Fruit fly (Drosophila melanogaster) whole organism, prepupa: ENCODE measurements around the gene RpL7-like.

ENCODE experiments used
- Blimp-1 ChIP-seq: fragments of 200-800 bp; sonication (Bioruptor generic); optimal IDR thresholded peaks from 3 replicates; lab custom pipeline; 2017; ENCODE audit warnings: missing biosample characterization, missing genetic modification characterization, mild to moderate bottlenecking, moderate library complexity, missing genetic modification reagents
- CG10631 ChIP-seq: fragments of 200-800 bp; sonication (Bioruptor generic); optimal IDR thresholded peaks from 2 replicates; lab custom pipeline; 2016; ENCODE audit warnings: missing biosample characterization, missing genetic modification characterization
- CG10669 ChIP-seq: fragments of 200-800 bp; sonication (Bioruptor generic); optimal IDR thresholded peaks from 3 replicates; lab custom pipeline; 2018; ENCODE audit warnings: missing biosample characterization, mild to moderate bottlenecking, missing genetic modification characterization, moderate library complexity
- CG11294 ChIP-seq: fragments of 200-800 bp; sonication (Bioruptor generic); IDR thresholded peaks from 2 replicates; pipeline ENCODE4 v1.3.6; 2022; ENCODE audit warnings: missing biosample characterization, missing genetic modification characterization
- CG11762 ChIP-seq: fragments of 200-800 bp; sonication (Bioruptor generic); optimal IDR thresholded peaks from 3 replicates; lab custom pipeline; 2016; ENCODE audit warnings: missing biosample characterization, missing genetic modification characterization; ENCODE audit not compliant: insufficient read depth
- CG11902 ChIP-seq: fragments of 200-800 bp; sonication (Bioruptor generic); optimal IDR thresholded peaks from 3 replicates; lab custom pipeline; 2016; ENCODE audit warnings: missing biosample characterization, missing genetic modification characterization
- CG1621 ChIP-seq: fragments of 200-800 bp; sonication (Bioruptor generic); optimal IDR thresholded peaks from 3 replicates; lab custom pipeline; 2018; ENCODE audit warnings: missing biosample characterization, mild to moderate bottlenecking, missing genetic modification characterization
- CG16779 ChIP-seq: fragments of 200-800 bp; sonication (Bioruptor generic); optimal IDR thresholded peaks from 3 replicates; lab custom pipeline; 2017; ENCODE audit warnings: missing biosample characterization, mild to moderate bottlenecking, missing genetic modification characterization
- CG3032 ChIP-seq: fragments of 200-800 bp; optimal IDR thresholded peaks from 2 replicates; lab custom pipeline; 2019; ENCODE audit warnings: missing biosample characterization, mild to moderate bottlenecking, missing genetic modification characterization, moderate library complexity
- CG31627 ChIP-seq: fragments of 200-800 bp; sonication (Bioruptor generic); optimal IDR thresholded peaks from 3 replicates; lab custom pipeline; 2016; ENCODE audit warnings: missing biosample characterization, missing genetic modification characterization
- CG32006 ChIP-seq: fragments of 200-800 bp; sonication (Bioruptor generic); optimal IDR thresholded peaks from 3 replicates; lab custom pipeline; 2017; ENCODE audit warnings: missing biosample characterization, mild to moderate bottlenecking, missing genetic modification characterization
- CG3919 ChIP-seq: fragments of 200-800 bp; sonication (Bioruptor generic); optimal IDR thresholded peaks from 3 replicates; lab custom pipeline; 2016; ENCODE audit warnings: missing biosample characterization, missing genetic modification characterization
- CG4318 ChIP-seq: fragments of 200-800 bp; sonication (Bioruptor generic); optimal IDR thresholded peaks from 3 replicates; lab custom pipeline; 2017; ENCODE audit warnings: missing biosample characterization, mild to moderate bottlenecking, missing genetic modification characterization
- CG6276 ChIP-seq: fragments of 200-800 bp; sonication (Bioruptor generic); optimal IDR thresholded peaks from 2 replicates; lab custom pipeline; 2017; ENCODE audit warnings: missing biosample characterization, mild to moderate bottlenecking, missing genetic modification characterization
- CG6792 ChIP-seq: fragments of 200-800 bp; sonication (Bioruptor generic); optimal IDR thresholded peaks from 3 replicates; lab custom pipeline; 2016; ENCODE audit warnings: missing biosample characterization, missing genetic modification characterization
- CG6808 ChIP-seq: fragments of 200-800 bp; sonication (Bioruptor generic); optimal IDR thresholded peaks from 3 replicates; lab custom pipeline; 2017; ENCODE audit warnings: missing biosample characterization, missing genetic modification characterization, mild to moderate bottlenecking, moderate library complexity, missing genetic modification reagents
- CG6854 ChIP-seq: fragments of 200-800 bp; sonication (Bioruptor generic); optimal IDR thresholded peaks from 2 replicates; lab custom pipeline; 2017; ENCODE audit warnings: missing biosample characterization, mild to moderate bottlenecking, missing genetic modification characterization
- CG7368 ChIP-seq: fragments of 200-800 bp; sonication (Bioruptor generic); optimal IDR thresholded peaks from 3 replicates; lab custom pipeline; 2016; ENCODE audit warnings: missing biosample characterization, missing genetic modification characterization
- CG8119 ChIP-seq: fragments of 200-800 bp; sonication (Bioruptor generic); IDR thresholded peaks from 3 replicates; pipeline ENCODE4 v1.3.6; 2022; ENCODE audit warnings: missing biosample characterization, missing genetic modification characterization
- CG8319 ChIP-seq: fragments of 200-800 bp; sonication (Bioruptor generic); optimal IDR thresholded peaks from 3 replicates; lab custom pipeline; 2016; ENCODE audit warnings: missing biosample characterization, missing genetic modification characterization
- CG9139 ChIP-seq: fragments of 200-800 bp; sonication (Bioruptor generic); optimal IDR thresholded peaks from 3 replicates; lab custom pipeline; 2017; ENCODE audit warnings: missing biosample characterization, mild to moderate bottlenecking, missing genetic modification characterization
- Eip75B ChIP-seq: fragments of 200-800 bp; sonication (Bioruptor generic); optimal IDR thresholded peaks from 3 replicates; lab custom pipeline; 2016; ENCODE audit warnings: missing biosample characterization, missing genetic modification characterization
- Eip78C ChIP-seq: fragments of 200-800 bp; sonication (Bioruptor generic); peaks from one replicate; lab custom pipeline; 2016; ENCODE audit warnings: missing biosample characterization, missing genetic modification characterization
- Eip93F ChIP-seq: fragments of 200-800 bp; sonication (Bioruptor generic); optimal IDR thresholded peaks from 2 replicates; lab custom pipeline; 2016; ENCODE audit warnings: missing biosample characterization, mild to moderate bottlenecking, missing genetic modification characterization
- Ets21C ChIP-seq: fragments of 200-800 bp; sonication (Bioruptor generic); optimal IDR thresholded peaks from 3 replicates; lab custom pipeline; 2016; ENCODE audit warnings: missing biosample characterization, missing genetic modification characterization
- Ets96B ChIP-seq: fragments of 200-800 bp; optimal IDR thresholded peaks from 2 replicates; lab custom pipeline; 2019; ENCODE audit warnings: missing biosample characterization, mild to moderate bottlenecking, missing genetic modification characterization, moderate library complexity
- Gug ChIP-seq: fragments of 200-800 bp; sonication (Bioruptor generic); IDR thresholded peaks from 2 replicates; pipeline ENCODE4 v1.3.6; 2022; ENCODE audit warnings: missing biosample characterization, missing genetic modification characterization
- Hr38 ChIP-seq: sonication (Bioruptor generic); optimal IDR thresholded peaks from 2 replicates; lab custom pipeline; 2016; ENCODE audit warnings: missing biosample characterization, missing genetic modification characterization
- Hr39 ChIP-seq: fragments of 200-800 bp; sonication (Bioruptor generic); optimal IDR thresholded peaks from 2 replicates; lab custom pipeline; 2016; ENCODE audit warnings: missing biosample characterization, missing genetic modification characterization
- Hr4 ChIP-seq: fragments of 200-800 bp; sonication (Bioruptor generic); optimal IDR thresholded peaks from 3 replicates; lab custom pipeline; 2016; ENCODE audit warnings: missing biosample characterization, missing genetic modification characterization
- Lpt ChIP-seq: fragments of 200-800 bp; sonication (Bioruptor generic); optimal IDR thresholded peaks from 3 replicates; lab custom pipeline; 2016; ENCODE audit warnings: missing biosample characterization, missing genetic modification characterization
- Met ChIP-seq: fragments of 200-800 bp; sonication (Bioruptor generic); optimal IDR thresholded peaks from 3 replicates; lab custom pipeline; 2016; ENCODE audit warnings: missing biosample characterization, missing genetic modification characterization
- OdsH ChIP-seq: fragments of 200-800 bp; sonication (Bioruptor generic); optimal IDR thresholded peaks from 3 replicates; lab custom pipeline; 2016; ENCODE audit warnings: missing biosample characterization, missing genetic modification characterization
- Smox ChIP-seq: fragments of 200-800 bp; sonication (Bioruptor generic); optimal IDR thresholded peaks from 3 replicates; lab custom pipeline; 2016; ENCODE audit warnings: missing biosample characterization, missing genetic modification characterization
- Sox102F ChIP-seq: fragments of 200-800 bp; sonication (Bioruptor generic); optimal IDR thresholded peaks from 2 replicates; lab custom pipeline; 2016; ENCODE audit warnings: missing biosample characterization, mild to moderate bottlenecking, missing genetic modification characterization
- Sox14 ChIP-seq: fragments of 200-800 bp; sonication (Bioruptor generic); optimal IDR thresholded peaks from 3 replicates; lab custom pipeline; 2016; ENCODE audit warnings: missing biosample characterization, missing genetic modification characterization
- Sox15 ChIP-seq: fragments of 200-800 bp; sonication (Bioruptor generic); optimal IDR thresholded peaks from 3 replicates; lab custom pipeline; 2016; ENCODE audit warnings: missing biosample characterization, missing genetic modification characterization
- achi ChIP-seq: fragments of 200-800 bp; sonication (Bioruptor generic); optimal IDR thresholded peaks from 3 replicates; lab custom pipeline; 2016; ENCODE audit warnings: missing biosample characterization, missing genetic modification characterization
- cyc ChIP-seq: fragments of 200-800 bp; sonication (Bioruptor generic); optimal IDR thresholded peaks from 3 replicates; lab custom pipeline; 2016; ENCODE audit warnings: missing biosample characterization, missing genetic modification characterization
- dac ChIP-seq: fragments of 200-800 bp; sonication (Bioruptor generic); optimal IDR thresholded peaks from 2 replicates; lab custom pipeline; 2017; ENCODE audit warnings: missing biosample characterization, mild to moderate bottlenecking, missing genetic modification characterization
- dsx ChIP-seq: fragments of 200-800 bp; optimal IDR thresholded peaks from 3 replicates; lab custom pipeline; 2019; ENCODE audit warnings: missing biosample characterization, mild to moderate bottlenecking, missing genetic modification characterization, moderate library complexity; ENCODE audit not compliant: poor library complexity, severe bottlenecking
- esn ChIP-seq: fragments of 200-800 bp; sonication (Bioruptor generic); optimal IDR thresholded peaks from 2 replicates; lab custom pipeline; 2016; ENCODE audit warnings: missing biosample characterization, mild to moderate bottlenecking, missing genetic modification characterization, moderate library complexity
- fd59A ChIP-seq: fragments of 200-800 bp; sonication (Bioruptor generic); optimal IDR thresholded peaks from 2 replicates; lab custom pipeline; 2017; ENCODE audit warnings: missing biosample characterization, mild to moderate bottlenecking, missing genetic modification characterization, missing genetic modification reagents
- fd85E ChIP-seq: fragments of 200-800 bp; sonication (Bioruptor generic); optimal IDR thresholded peaks from 3 replicates; lab custom pipeline; 2016; ENCODE audit warnings: missing biosample characterization, missing genetic modification characterization
- fkh ChIP-seq: fragments of 200-800 bp; sonication (Bioruptor generic); optimal IDR thresholded peaks from 3 replicates; lab custom pipeline; 2017; ENCODE audit warnings: missing biosample characterization, mild to moderate bottlenecking, missing genetic modification characterization, moderate library complexity
- net ChIP-seq: fragments of 200-800 bp; sonication (Bioruptor generic); optimal IDR thresholded peaks from 3 replicates; lab custom pipeline; 2016; ENCODE audit warnings: missing biosample characterization, missing genetic modification characterization
- salr ChIP-seq, 2 experiments: fragments of 200-800 bp; sonication (Bioruptor generic); optimal IDR thresholded peaks; 3 replicates each; lab custom pipeline; 2016 to 2018; ENCODE audit warnings: missing biosample characterization in 2 of 2, missing genetic modification characterization in 2 of 2, mild to moderate bottlenecking in 1 of 2
- spab ChIP-seq: fragments of 200-800 bp; sonication (Bioruptor generic); optimal IDR thresholded peaks from 2 replicates; lab custom pipeline; 2017; ENCODE audit warnings: missing biosample characterization, mild to moderate bottlenecking, missing genetic modification characterization, missing genetic modification reagents
- ss ChIP-seq, 2 experiments: fragments of 200-800 bp; sonication (Bioruptor generic); optimal IDR thresholded peaks; 2 replicates in 1 of 2; 3 replicates in 1 of 2; lab custom pipeline; 2017 to 2018; ENCODE audit warnings: mild to moderate bottlenecking in 2 of 2, missing biosample characterization in 2 of 2, missing genetic modification characterization in 2 of 2, moderate library complexity in 1 of 2
- topi ChIP-seq: fragments of 200-800 bp; sonication (Bioruptor generic); optimal IDR thresholded peaks from 3 replicates; lab custom pipeline; 2016; ENCODE audit warnings: missing biosample characterization, missing genetic modification characterization

RpL7-like gene

dm6 chr2L:12065683-12066386, 9.7 kb downstream of the RpL7-like start:
- peak; percentile 93 for TF ChIP-seq CG3919
- TF ChIP-seq Lpt (GFP tag; lab: Kevin White, UChicago): peak; percentile 97
- TF ChIP-seq Ets21C (GFP tag; lab: Kevin White, UChicago): peak; percentile 43
- TF ChIP-seq CG31627 (GFP tag; lab: Kevin White, UChicago): peak; percentile 36
- peak; percentile 87 for TF ChIP-seq CG6792 (GFP tag; lab: Kevin White, UChicago)
- peak; percentile 55 to 98 for TF ChIP-seq salr (GFP tag; optimal IDR thresholded peaks at IDR 0.05; lab: Kevin White, UChicago)
- TF ChIP-seq fkh (GFP tag; lab: Kevin White, UChicago): no peak
- TF ChIP-seq fd59A: peak; percentile 76
- TF ChIP-seq Ets96B (tag; lab: Kevin White, UChicago): peak; percentile 91
- TF ChIP-seq CG16779 (tag; lab: Kevin White, UChicago): peak; percentile 91
- TF ChIP-seq OdsH (GFP tag; lab: Kevin White, UChicago): peak; percentile 95
- peak; percentile 64 for TF ChIP-seq cyc (GFP tag; lab: Kevin White, UChicago)
- TF ChIP-seq dac (GFP tag; lab: Kevin White, UChicago): peak; percentile 98
- peak; percentile 72 for TF ChIP-seq Smox (GFP tag; lab: Kevin White, UChicago)
- TF ChIP-seq topi (GFP tag; lab: Kevin White, UChicago): peak; percentile 71
- TF ChIP-seq Blimp-1 (GFP tag; lab: Kevin White, UChicago): peak; percentile 97
- peak; percentile 91 for TF ChIP-seq dsx (GFP tag; lab: Kevin White, UChicago)
- peak; percentile 97 for TF ChIP-seq Eip78C
- TF ChIP-seq CG9139 (GFP tag; lab: Kevin White, UChicago): peak; percentile 85
- peak; percentile 94 for TF ChIP-seq Gug (GFP tag; lab: Robert Waterston, UW)
- TF ChIP-seq CG6808 (GFP tag; lab: Kevin White, UChicago): peak; percentile 90
- TF ChIP-seq CG7368 (GFP tag; lab: Kevin White, UChicago): peak; percentile 84
- TF ChIP-seq achi (GFP tag; lab: Kevin White, UChicago): peak; percentile 95
- TF ChIP-seq Eip93F (GFP tag; lab: Kevin White, UChicago): peak; percentile 75
- TF ChIP-seq fd85E (GFP tag; lab: Kevin White, UChicago): peak; percentile 49
- TF ChIP-seq Hr38 (GFP tag; lab: Kevin White, UChicago): no peak
- peak; percentile 99 for TF ChIP-seq CG8119 (GFP tag; lab: Robert Waterston, UW)
- peak; percentile 91 to 92 for TF ChIP-seq ss (GFP tag; optimal IDR thresholded peaks at IDR 0.05; lab: Kevin White, UChicago)
- TF ChIP-seq Met: peak; percentile 74
- peak; percentile 66 for TF ChIP-seq Sox15 (GFP tag; lab: Kevin White, UChicago)
- peak; percentile 82 for TF ChIP-seq Eip75B (GFP tag; lab: Kevin White, UChicago)
- peak; percentile 88 for TF ChIP-seq CG11762 (GFP tag; lab: Kevin White, UChicago)
- peak; percentile 82 for TF ChIP-seq Sox14 (GFP tag; lab: Kevin White, UChicago)
- TF ChIP-seq CG11902 (GFP tag; lab: Kevin White, UChicago): peak; percentile 70
- peak; percentile 41 for TF ChIP-seq Hr39
- peak; percentile 87 for TF ChIP-seq spab (GFP tag; lab: Kevin White, UChicago)
- peak; percentile 94 for TF ChIP-seq Hr4 (GFP tag; lab: Kevin White, UChicago)
- peak; percentile 100 for TF ChIP-seq CG32006 (GFP tag; lab: Kevin White, UChicago)
- TF ChIP-seq CG4318 (GFP tag; lab: Kevin White, UChicago): peak; percentile 99
- peak; percentile 97 for TF ChIP-seq CG6276 (GFP tag; lab: Kevin White, UChicago)
- peak; percentile 85 for TF ChIP-seq CG10669 (GFP tag; lab: Kevin White, UChicago)
- peak; percentile 94 for TF ChIP-seq CG3032 (tag; lab: Kevin White, UChicago)
- TF ChIP-seq CG10631 (GFP tag; lab: Kevin White, UChicago): peak; percentile 94
- peak; percentile 87 for TF ChIP-seq CG11294
- peak; percentile 64 for TF ChIP-seq CG8319 (GFP tag; lab: Kevin White, UChicago)
- TF ChIP-seq esn (GFP tag; lab: Kevin White, UChicago): peak; percentile 87
- TF ChIP-seq CG6854 (GFP tag; lab: Kevin White, UChicago): peak; percentile 69
- TF ChIP-seq net (GFP tag; lab: Kevin White, UChicago): peak; percentile 93
- TF ChIP-seq CG1621 (tag; lab: Kevin White, UChicago): peak; percentile 67
- peak; percentile 83 for TF ChIP-seq Sox102F
